Worm (Caenorhabditis elegans) whole organism, L2 larva: ENCODE measurements around the gene tomm-70.

Source experiments
- C34F6.9 ChIP-seq: fragments of 150-350 bp; optimal IDR thresholded peaks from 2 replicates; lab custom pipeline; 2014; ENCODE audit warnings: missing biosample characterization, missing genetic modification characterization
- F13H6.1 ChIP-seq: sonication (generic microtip); optimal IDR thresholded peaks from 2 replicates; lab custom pipeline; 2016; ENCODE audit warnings: missing genetic modification characterization, missing compliant biosample characterization
- R02D3.7 ChIP-seq: fragments of 150-350 bp; optimal IDR thresholded peaks from 2 replicates; lab custom pipeline; 2014; ENCODE audit warnings: missing biosample characterization, missing genetic modification characterization
- Y55F3AM.14 ChIP-seq: fragments of 200-800 bp; sonication (Bioruptor generic); optimal IDR thresholded peaks from 2 replicates; lab custom pipeline; 2018; ENCODE audit warnings: mild to moderate bottlenecking, missing genetic modification characterization, missing compliant biosample characterization
- ZK546.5 ChIP-seq: sonication (generic microtip); optimal IDR thresholded peaks from 2 replicates; lab custom pipeline; 2017; ENCODE audit warnings: missing biosample characterization, missing genetic modification characterization
- alr-1 ChIP-seq: fragments of 150-350 bp; optimal IDR thresholded peaks from 2 replicates; lab custom pipeline; 2014; ENCODE audit warnings: missing biosample characterization, missing genetic modification characterization
- ama-1 ChIP-seq: fragments of 150-350 bp; optimal IDR thresholded peaks from 2 replicates; lab custom pipeline; 2018; ENCODE audit warnings: inconsistent platforms
- blmp-1 ChIP-seq: sonication (generic microtip); optimal IDR thresholded peaks from 2 replicates; lab custom pipeline; 2017; ENCODE audit warnings: missing genetic modification characterization, mild to moderate bottlenecking, missing compliant biosample characterization, antibody characterized with exemption, moderate library complexity; ENCODE audit not compliant: insufficient read depth
- ceh-82 ChIP-seq: fragments of 150-350 bp; optimal IDR thresholded peaks from 2 replicates; lab custom pipeline; 2014; ENCODE audit warnings: missing biosample characterization, missing genetic modification characterization
- crh-2 ChIP-seq: sonication (generic microtip); optimal IDR thresholded peaks from 2 replicates; lab custom pipeline; 2017; ENCODE audit warnings: missing biosample characterization, missing genetic modification characterization
- egl-27 ChIP-seq: sonication (generic microtip); optimal IDR thresholded peaks from 3 replicates; lab custom pipeline; 2017; ENCODE audit warnings: missing biosample characterization, missing genetic modification reagents, missing genetic modification characterization
- elt-1 ChIP-seq: fragments of 150-350 bp; optimal IDR thresholded peaks from 2 replicates; lab custom pipeline; 2014; ENCODE audit warnings: missing biosample characterization, missing genetic modification characterization
- elt-3 ChIP-seq: sonication (generic microtip); optimal IDR thresholded peaks from 2 replicates; lab custom pipeline; 2017; ENCODE audit warnings: missing biosample characterization, missing genetic modification characterization
- fos-1 ChIP-seq: fragments of 150-350 bp; optimal IDR thresholded peaks from 2 replicates; lab custom pipeline; 2014; ENCODE audit warnings: missing biosample characterization, missing genetic modification characterization
- gmeb-1 ChIP-seq: fragments of 150-350 bp; optimal IDR thresholded peaks from 2 replicates; lab custom pipeline; 2014; ENCODE audit warnings: missing biosample characterization, missing genetic modification characterization
- lin-11 ChIP-seq: fragments of 150-350 bp; sonication (generic microtip); optimal IDR thresholded peaks from 2 replicates; lab custom pipeline; 2014; ENCODE audit warnings: missing biosample characterization, missing genetic modification characterization, inconsistent platforms, mixed read lengths
- lin-39 ChIP-seq: fragments of 150-350 bp; optimal IDR thresholded peaks from 2 replicates; lab custom pipeline; 2014; ENCODE audit warnings: missing biosample characterization, missing genetic modification reagents, missing genetic modification characterization
- lsy-2 ChIP-seq, 2 experiments: fragments of 150-350 bp in 1 of 2; sonication (generic microtip) in 1 of 2; optimal IDR thresholded peaks; 2 replicates each; lab custom pipeline; 2014 to 2017; ENCODE audit warnings: missing biosample characterization in 2 of 2, missing genetic modification characterization in 2 of 2
- mdl-1 ChIP-seq, 2 experiments: fragments of 150-350 bp in 1 of 2; sonication (generic microtip) in 1 of 2; optimal IDR thresholded peaks; 2 replicates each; lab custom pipeline; 2017; ENCODE audit warnings: missing biosample characterization in 2 of 2, missing genetic modification characterization in 2 of 2
- nhr-10 ChIP-seq: sonication (generic microtip); optimal IDR thresholded peaks from 2 replicates; lab custom pipeline; 2017; ENCODE audit warnings: missing biosample characterization, missing genetic modification characterization
- nhr-12 ChIP-seq: fragments of 150-350 bp; optimal IDR thresholded peaks from 2 replicates; lab custom pipeline; 2014; ENCODE audit warnings: missing biosample characterization, missing genetic modification characterization
- nhr-129 ChIP-seq: fragments of 150-350 bp; optimal IDR thresholded peaks from 2 replicates; lab custom pipeline; 2014; ENCODE audit warnings: missing biosample characterization, missing genetic modification characterization
- nhr-21 ChIP-seq: fragments of 150-350 bp; optimal IDR thresholded peaks from 2 replicates; lab custom pipeline; 2014; ENCODE audit warnings: missing biosample characterization, missing genetic modification characterization
- nhr-23 ChIP-seq: fragments of 150-350 bp; optimal IDR thresholded peaks from 2 replicates; lab custom pipeline; 2014; ENCODE audit warnings: missing biosample characterization, missing genetic modification reagents, missing genetic modification characterization
- nhr-25 ChIP-seq: fragments of 150-350 bp; sonication (generic microtip); optimal IDR thresholded peaks from 3 replicates; lab custom pipeline; 2014; ENCODE audit warnings: missing biosample characterization, missing genetic modification characterization
- nhr-6 ChIP-seq: fragments of 150-350 bp; optimal IDR thresholded peaks from 2 replicates; lab custom pipeline; 2014; ENCODE audit warnings: missing biosample characterization, missing genetic modification characterization
- nhr-77 ChIP-seq: fragments of 150-350 bp; optimal IDR thresholded peaks from 2 replicates; lab custom pipeline; 2014; ENCODE audit warnings: missing biosample characterization, missing genetic modification characterization
- peb-1 ChIP-seq: fragments of 150-350 bp; optimal IDR thresholded peaks from 2 replicates; lab custom pipeline; 2014; ENCODE audit warnings: missing biosample characterization, missing genetic modification characterization
- sem-4 ChIP-seq: fragments of 150-350 bp; optimal IDR thresholded peaks from 2 replicates; lab custom pipeline; 2014; ENCODE audit warnings: missing biosample characterization, missing genetic modification reagents, missing genetic modification characterization
- skn-1 ChIP-seq: sonication (generic microtip); optimal IDR thresholded peaks from 2 replicates; lab custom pipeline; 2017; ENCODE audit warnings: missing biosample characterization, missing genetic modification characterization
- sma-3 ChIP-seq: sonication (generic microtip); optimal IDR thresholded peaks from 2 replicates; lab custom pipeline; 2016; ENCODE audit warnings: missing genetic modification reagents, missing genetic modification characterization, missing compliant biosample characterization
- sma-9 ChIP-seq, 2 experiments: fragments of 150-350 bp in 1 of 2; sonication (generic microtip) in 1 of 2; optimal IDR thresholded peaks; 2 replicates each; lab custom pipeline; 2014 to 2016; ENCODE audit warnings: missing genetic modification characterization in 2 of 2, mild to moderate bottlenecking in 1 of 2, missing biosample characterization in 1 of 2, missing compliant biosample characterization in 1 of 2, missing genetic modification reagents in 1 of 2, moderate library complexity in 1 of 2
- snpc-4 ChIP-seq: fragments of 150-350 bp; optimal IDR thresholded peaks from 2 replicates; lab custom pipeline; 2014; ENCODE audit warnings: missing biosample characterization, missing genetic modification characterization
- unc-39 ChIP-seq: fragments of 150-350 bp; optimal IDR thresholded peaks from 2 replicates; lab custom pipeline; 2014; ENCODE audit warnings: missing biosample characterization, missing genetic modification characterization
- ztf-1 ChIP-seq: fragments of 200-800 bp; sonication (Bioruptor generic); conservative IDR thresholded peaks from 2 replicates; pipeline ENCODE4 v1.3.6; 2022; ENCODE audit warnings: missing genetic modification characterization, missing compliant biosample characterization
- ztf-11 ChIP-seq: sonication (generic microtip); optimal IDR thresholded peaks from 2 replicates; lab custom pipeline; 2017; ENCODE audit warnings: missing biosample characterization, missing genetic modification characterization
- ztf-4 ChIP-seq: fragments of 150-350 bp; optimal IDR thresholded peaks from 2 replicates; lab custom pipeline; 2014; ENCODE audit warnings: missing biosample characterization, missing genetic modification characterization

tomm-70 gene

ce11 chrIII:8748620-8749019 is 5.9 kb downstream of the tomm-70 start:
- TF ChIP-seq sma-3 (GFP tag; lab: Kevin White, UChicago) (peak; percentile 40), sem-4 (tag; lab: Kevin White, UChicago) (no peak), C34F6.9 (no peak), lin-11 (tag; lab: Kevin White, UChicago) (no peak), fos-1 (tag; lab: Kevin White, UChicago) (peak; percentile 92), sma-9 (GFP tag; optimal IDR thresholded peaks at IDR 0.05; lab: Kevin White, UChicago) (peak; percentile 22), sma-9 (tag; optimal IDR thresholded peaks at IDR 0.05; lab: Kevin White, UChicago) (no peak), skn-1 (tag; lab: Kevin White, UChicago) (peak; percentile 22), F13H6.1 (tag; lab: Kevin White, UChicago) (peak; percentile 41), crh-2 (tag; lab: Kevin White, UChicago) (peak; percentile 69)

ce11 chrIII:8745214-8745613 is 9.3 kb downstream of the tomm-70 start:
- TF ChIP-seq snpc-4 (tag; lab: Kevin White, UChicago) (no peak), fos-1 (tag; lab: Kevin White, UChicago) (no peak), unc-39 (tag; lab: Kevin White, UChicago) (no peak), nhr-10 (tag; lab: Kevin White, UChicago) (no peak), Y55F3AM.14 (no peak), elt-3 (tag; lab: Kevin White, UChicago) (no peak), nhr-25 (no peak), ama-1 (no peak), sma-9 (GFP tag; optimal IDR thresholded peaks at IDR 0.05; lab: Kevin White, UChicago) (no peak), sma-9 (tag; optimal IDR thresholded peaks at IDR 0.05; lab: Kevin White, UChicago) (no peak), nhr-12 (tag; lab: Kevin White, UChicago) (no peak)

ce11 chrIII:8744765-8745164 is 9.8 kb downstream of the tomm-70 start:
- TF ChIP-seq mdl-1 (tag; optimal IDR thresholded peaks at IDR 0.05; lab: Kevin White, UChicago) = no peak
- no peak for TF ChIP-seq unc-39 (tag; lab: Kevin White, UChicago)
- no peak for TF ChIP-seq ztf-11 (tag; lab: Kevin White, UChicago)
- TF ChIP-seq sem-4 (tag; lab: Kevin White, UChicago) = no peak
- no peak for TF ChIP-seq nhr-23 (tag; lab: Kevin White, UChicago)
- TF ChIP-seq fos-1 (tag; lab: Kevin White, UChicago) = no peak
- TF ChIP-seq ztf-4 = no peak
- TF ChIP-seq nhr-21 (tag; lab: Kevin White, UChicago) = no peak
- TF ChIP-seq C34F6.9 = no peak
- no peak for TF ChIP-seq ceh-82 (tag; lab: Kevin White, UChicago)
- no peak for TF ChIP-seq nhr-77
- TF ChIP-seq blmp-1 (tag; lab: Kevin White, UChicago) = no peak
- no peak for TF ChIP-seq ztf-1 (GFP tag; lab: Robert Waterston, UW)
- TF ChIP-seq R02D3.7 (tag; lab: Kevin White, UChicago) = no peak
- no peak for TF ChIP-seq peb-1
- TF ChIP-seq skn-1 (tag; lab: Kevin White, UChicago) = no peak
- TF ChIP-seq crh-2 (tag; lab: Kevin White, UChicago) = no peak

- TF ChIP-seq snpc-4 (tag; lab: Kevin White, UChicago) (no peak), ztf-11 (tag; lab: Kevin White, UChicago) (no peak), lsy-2 (tag; optimal IDR thresholded peaks at IDR 0.05; lab: Kevin White, UChicago) (no peak), sma-3 (GFP tag; lab: Kevin White, UChicago) (no peak), gmeb-1 (no peak), nhr-10 (tag; lab: Kevin White, UChicago) (no peak), lin-39 (no peak), ztf-1 (GFP tag; lab: Robert Waterston, UW) (no peak), alr-1 (tag; lab: Kevin White, UChicago) (no peak), nhr-129 (tag; lab: Kevin White, UChicago) (no peak), ZK546.5 (tag; lab: Kevin White, UChicago) (no peak), elt-1 (tag; lab: Kevin White, UChicago) (no peak), egl-27 (no peak), unc-39 (tag; lab: Kevin White, UChicago) (no peak), sem-4 (tag; lab: Kevin White, UChicago) (no peak), Y55F3AM.14 (no peak), nhr-6 (no peak)
These were observed 10.7 kb downstream of the tomm-70 start, which contains the start of gene ZK370.6 for ce11 chrIII:8743796-8744404. ZK370.6 (minus strand) TSS chrIII:8743846.
